Worm (Caenorhabditis elegans) whole organism, L3 larva: ENCODE data around the gene F09G8.7.

Source experiments
- R02D3.7 ChIP-seq: fragments of 150-350 bp; optimal IDR thresholded peaks from 2 replicates; lab custom pipeline; 2014; ENCODE audit warnings: missing biosample characterization, missing genetic modification characterization
- ZK546.5 ChIP-seq: sonication (generic microtip); optimal IDR thresholded peaks from 2 replicates; lab custom pipeline; 2017; ENCODE audit warnings: missing biosample characterization, missing genetic modification characterization
- aly-2 ChIP-seq: fragments of 150-350 bp; optimal IDR thresholded peaks from 2 replicates; lab custom pipeline; 2014; ENCODE audit warnings: missing biosample characterization, missing genetic modification characterization
- ama-1 ChIP-seq: fragments of 150-350 bp; optimal IDR thresholded peaks from 2 replicates; lab custom pipeline; 2018
- ceh-16 ChIP-seq: sonication (generic microtip); optimal IDR thresholded peaks from 2 replicates; lab custom pipeline; 2017; ENCODE audit warnings: missing biosample characterization, missing genetic modification characterization
- ceh-28 ChIP-seq: fragments of 150-350 bp; optimal IDR thresholded peaks from 2 replicates; lab custom pipeline; 2014; ENCODE audit warnings: missing biosample characterization, missing genetic modification reagents, missing genetic modification characterization
- ceh-82 ChIP-seq: fragments of 150-350 bp; optimal IDR thresholded peaks from 2 replicates; lab custom pipeline; 2014; ENCODE audit warnings: missing biosample characterization, missing genetic modification characterization
- ceh-9 ChIP-seq: sonication (generic microtip); optimal IDR thresholded peaks from 2 replicates; lab custom pipeline; 2018; ENCODE audit warnings: missing biosample characterization, missing genetic modification characterization
- daf-12 ChIP-seq: fragments of 150-350 bp; optimal IDR thresholded peaks from 2 replicates; lab custom pipeline; 2014; ENCODE audit warnings: missing biosample characterization, missing genetic modification reagents, missing genetic modification characterization
- egl-27 ChIP-seq: sonication (generic microtip); optimal IDR thresholded peaks from 4 replicates; lab custom pipeline; 2017; ENCODE audit warnings: missing biosample characterization, missing genetic modification reagents, missing genetic modification characterization
- egl-5 ChIP-seq: fragments of 150-350 bp; optimal IDR thresholded peaks from 2 replicates; lab custom pipeline; 2017; ENCODE audit warnings: missing biosample characterization, missing genetic modification reagents, missing genetic modification characterization, inconsistent platforms
- elt-1 ChIP-seq: fragments of 150-350 bp; optimal IDR thresholded peaks from 2 replicates; lab custom pipeline; 2014; ENCODE audit warnings: missing biosample characterization, missing genetic modification characterization
- elt-2 ChIP-seq: sonication (generic microtip); optimal IDR thresholded peaks from 2 replicates; lab custom pipeline; 2016; ENCODE audit warnings: missing genetic modification reagents, mild to moderate bottlenecking, missing genetic modification characterization, missing compliant biosample characterization
- elt-3 ChIP-seq, 3 experiments: fragments of 150-350 bp in 1 of 3; sonication (generic microtip) in 2 of 3; optimal IDR thresholded peaks; 2 replicates in 2 of 3; 4 replicates in 1 of 3; lab custom pipeline; 2014 to 2017; ENCODE audit warnings: missing biosample characterization in 3 of 3, missing genetic modification characterization in 3 of 3
- eor-1 ChIP-seq, 2 experiments: fragments of 150-350 bp; optimal IDR thresholded peaks; 2 replicates each; lab custom pipeline; 2014 to 2018; ENCODE audit warnings: missing biosample characterization in 2 of 2, missing genetic modification characterization in 2 of 2
- fkh-10 ChIP-seq: sonication (generic microtip); optimal IDR thresholded peaks from 2 replicates; lab custom pipeline; 2017; ENCODE audit warnings: missing biosample characterization, missing genetic modification reagents, missing genetic modification characterization
- fkh-2 ChIP-seq: fragments of 150-350 bp; optimal IDR thresholded peaks from 2 replicates; lab custom pipeline; 2014; ENCODE audit warnings: missing biosample characterization, missing genetic modification reagents, missing genetic modification characterization
- fos-1 ChIP-seq: fragments of 150-350 bp; optimal IDR thresholded peaks from 2 replicates; lab custom pipeline; 2014; ENCODE audit warnings: missing biosample characterization, missing genetic modification characterization
- hmg-11 ChIP-seq: sonication (generic microtip); optimal IDR thresholded peaks from 2 replicates; lab custom pipeline; 2016; ENCODE audit warnings: missing genetic modification characterization, missing compliant biosample characterization
- jun-1 ChIP-seq: fragments of 150-350 bp; optimal IDR thresholded peaks from 2 replicates; lab custom pipeline; 2014; ENCODE audit warnings: missing biosample characterization, missing genetic modification reagents, missing genetic modification characterization
- lin-15B ChIP-seq: fragments of 150-350 bp; optimal IDR thresholded peaks from 2 replicates; lab custom pipeline; 2014; ENCODE audit warnings: missing biosample characterization, missing genetic modification characterization
- lin-39 ChIP-seq: fragments of 150-350 bp; optimal IDR thresholded peaks from 2 replicates; lab custom pipeline; 2018; ENCODE audit warnings: missing biosample characterization, missing genetic modification reagents, missing genetic modification characterization
- lsy-12 ChIP-seq: sonication (generic microtip); optimal IDR thresholded peaks from 2 replicates; lab custom pipeline; 2016; ENCODE audit warnings: mild to moderate bottlenecking, missing genetic modification characterization, missing compliant biosample characterization
- mdl-1 ChIP-seq: fragments of 150-350 bp; optimal IDR thresholded peaks from 2 replicates; lab custom pipeline; 2014; ENCODE audit warnings: missing biosample characterization, missing genetic modification characterization
- mml-1 ChIP-seq: fragments of 150-350 bp; sonication (generic microtip); optimal IDR thresholded peaks from 3 replicates; lab custom pipeline; 2014; ENCODE audit warnings: missing biosample characterization, missing genetic modification characterization
- nfya-1 ChIP-seq: sonication (generic microtip); optimal IDR thresholded peaks from 2 replicates; lab custom pipeline; 2017; ENCODE audit warnings: missing genetic modification characterization, mild to moderate bottlenecking, missing compliant biosample characterization, antibody characterized with exemption, moderate library complexity; ENCODE audit not compliant: insufficient read depth
- nhr-11 ChIP-seq: fragments of 150-350 bp; optimal IDR thresholded peaks from 2 replicates; lab custom pipeline; 2014; ENCODE audit warnings: missing biosample characterization, missing genetic modification characterization
- nhr-12 ChIP-seq: fragments of 150-350 bp; optimal IDR thresholded peaks from 2 replicates; lab custom pipeline; 2014; ENCODE audit warnings: missing biosample characterization, missing genetic modification characterization
- nhr-23 ChIP-seq: fragments of 150-350 bp; optimal IDR thresholded peaks from 2 replicates; lab custom pipeline; 2014; ENCODE audit warnings: missing biosample characterization, missing genetic modification reagents, missing genetic modification characterization
- nhr-237 ChIP-seq: fragments of 150-350 bp; optimal IDR thresholded peaks from 2 replicates; lab custom pipeline; 2014; ENCODE audit warnings: missing biosample characterization, missing genetic modification characterization
- nhr-25 ChIP-seq: sonication (generic microtip); optimal IDR thresholded peaks from 2 replicates; lab custom pipeline; 2017; ENCODE audit warnings: missing biosample characterization, missing genetic modification characterization
- nhr-28 ChIP-seq: fragments of 150-350 bp; optimal IDR thresholded peaks from 2 replicates; lab custom pipeline; 2014; ENCODE audit warnings: missing biosample characterization, missing genetic modification characterization
- nhr-43 ChIP-seq: sonication (generic microtip); optimal IDR thresholded peaks from 2 replicates; lab custom pipeline; 2016; ENCODE audit warnings: mild to moderate bottlenecking, missing genetic modification characterization, missing compliant biosample characterization; ENCODE audit not compliant: poor library complexity, severe bottlenecking
- nhr-67 ChIP-seq: fragments of 150-350 bp; optimal IDR thresholded peaks from 2 replicates; lab custom pipeline; 2014; ENCODE audit warnings: missing biosample characterization, missing genetic modification characterization
- pha-4 ChIP-seq: fragments of 150-350 bp; optimal IDR thresholded peaks from 2 replicates; lab custom pipeline; 2014; ENCODE audit warnings: missing biosample characterization, missing genetic modification reagents, missing genetic modification characterization
- pqm-1 ChIP-seq: fragments of 150-350 bp; optimal IDR thresholded peaks from 2 replicates; lab custom pipeline; 2017; ENCODE audit warnings: missing biosample characterization, missing genetic modification characterization, inconsistent platforms
- sea-2 ChIP-seq: fragments of 150-350 bp; sonication (generic microtip); optimal IDR thresholded peaks from 4 replicates; lab custom pipeline; 2014; ENCODE audit warnings: missing biosample characterization, missing genetic modification reagents, missing genetic modification characterization
- skn-1 ChIP-seq: fragments of 150-350 bp; optimal IDR thresholded peaks from 2 replicates; lab custom pipeline; 2014; ENCODE audit warnings: missing biosample characterization, missing genetic modification characterization
- snpc-4 ChIP-seq: fragments of 150-350 bp; optimal IDR thresholded peaks from 2 replicates; lab custom pipeline; 2014; ENCODE audit warnings: missing biosample characterization, missing genetic modification characterization
- tbx-2 ChIP-seq: sonication (generic microtip); optimal IDR thresholded peaks from 2 replicates; lab custom pipeline; 2016; ENCODE audit warnings: mild to moderate bottlenecking, missing genetic modification characterization, missing compliant biosample characterization
- unc-62 ChIP-seq: fragments of 150-350 bp; sonication (generic microtip); optimal IDR thresholded peaks from 4 replicates; lab custom pipeline; 2014; ENCODE audit warnings: missing biosample characterization, missing genetic modification reagents, missing genetic modification characterization
- zag-1 ChIP-seq: fragments of 150-350 bp; optimal IDR thresholded peaks from 2 replicates; lab custom pipeline; 2014; ENCODE audit warnings: missing biosample characterization, missing genetic modification characterization
- ztf-4 ChIP-seq: fragments of 150-350 bp; optimal IDR thresholded peaks from 2 replicates; lab custom pipeline; 2014; ENCODE audit warnings: missing biosample characterization, missing genetic modification characterization

The F09G8.7 gene

ce11 chrIII:8229480-8229879 lies 38.7 kb downstream of the F09G8.7 start:
- TF ChIP-seq aly-2 (tag; lab: Kevin White, UChicago), result no peak
- peak; percentile 32 for TF ChIP-seq nhr-11 (tag; lab: Kevin White, UChicago)
- peak; percentile 12 for TF ChIP-seq nfya-1 (tag; lab: Kevin White, UChicago)
- TF ChIP-seq, all 47 proteins: peak for 2

- no peak for TF ChIP-seq elt-1
- TF ChIP-seq unc-62, result no peak
- TF ChIP-seq nhr-25 (tag; lab: Kevin White, UChicago), result peak; percentile 48
- TF ChIP-seq fos-1 (tag; lab: Kevin White, UChicago), result no peak
- TF ChIP-seq egl-5, result peak; percentile 25
- peak; percentile 2 for TF ChIP-seq nhr-23 (tag; lab: Kevin White, UChicago)
- TF ChIP-seq skn-1 (tag; lab: Kevin White, UChicago), result no peak
- TF ChIP-seq nhr-12 (tag; lab: Kevin White, UChicago), result no peak
- TF ChIP-seq, all 47 proteins: peak for 3
Measured at ce11 chrIII:8228916-8229315, 39.2 kb downstream of the F09G8.7 start.

- TF ChIP-seq jun-1 (peak; percentile 93), sea-2 (GFP tag; lab: Kevin White, UChicago) (no peak), tbx-2 (tag; lab: Kevin White, UChicago) (peak; percentile 20), lin-15B (peak; percentile 73), unc-62 (peak; percentile 38), ceh-16 (tag; lab: Kevin White, UChicago) (no peak), mml-1 (tag; lab: Kevin White, UChicago) (no peak), ztf-4 (tag; lab: Kevin White, UChicago) (peak; percentile 12), fkh-2 (tag; lab: Kevin White, UChicago) (no peak), pqm-1 (tag; lab: Kevin White, UChicago) (peak; percentile 55), elt-2 (peak; percentile 66), nhr-25 (tag; lab: Kevin White, UChicago) (peak; percentile 26), zag-1 (tag; lab: Kevin White, UChicago) (no peak), ceh-9 (tag; lab: Kevin White, UChicago) (no peak), nfya-1 (tag; lab: Kevin White, UChicago) (peak; percentile 92), ceh-28 (tag; lab: Kevin White, UChicago) (peak; percentile 33), hmg-11 (tag; lab: Kevin White, UChicago) (peak; percentile 94), lin-39 (tag; lab: Kevin White, UChicago) (peak; percentile 64), nhr-23 (tag; lab: Kevin White, UChicago) (peak; percentile 52), egl-5 (peak; percentile 84), pha-4 (tag; lab: Kevin White, UChicago) (peak; percentile 87), eor-1 (tag; optimal IDR thresholded peaks at IDR 0.05; lab: Kevin White, UChicago) (no peak), nhr-43 (peak; percentile 63), ama-1 (no peak), ZK546.5 (tag; lab: Kevin White, UChicago) (no peak), snpc-4 (tag; lab: Kevin White, UChicago) (peak; percentile 64), lsy-12 (peak; percentile 74), R02D3.7 (tag; lab: Kevin White, UChicago) (peak; percentile 33), fkh-10 (GFP tag; lab: Kevin White, UChicago) (peak; percentile 47), elt-1 (peak; percentile 36), mdl-1 (peak; percentile 59)
Measured at ce11 chrIII:8227511-8227910, 40.6 kb downstream of the F09G8.7 start, which contains the start of gene fbxl-1. Gene fbxl-1, plus strand, starts transcription at chrIII:8227830.

ce11 chrIII:8226178-8226577 lies 42.0 kb downstream of the F09G8.7 start, which contains the start of gene rfs-1:
Gene rfs-1, plus strand, starts transcription at chrIII:8226478.
- TF ChIP-seq hmg-11 (tag; lab: Kevin White, UChicago) (no peak), ztf-4 (tag; lab: Kevin White, UChicago) (no peak), nhr-23 (tag; lab: Kevin White, UChicago) (no peak)

ce11 chrIII:8224769-8225168 lies 43.4 kb downstream of the F09G8.7 start, which contains the start of gene mob-4:
Gene mob-4, plus strand, starts transcription at chrIII:8225097.
- TF ChIP-seq daf-12 (tag; lab: Kevin White, UChicago) (no peak), ceh-9 (tag; lab: Kevin White, UChicago) (no peak), nfya-1 (tag; lab: Kevin White, UChicago) (peak; percentile 11), nhr-28 (tag; lab: Kevin White, UChicago) (no peak), zag-1 (tag; lab: Kevin White, UChicago) (no peak), nhr-67 (tag; lab: Kevin White, UChicago) (no peak), elt-3 (tag; optimal IDR thresholded peaks at IDR 0.05; lab: Kevin White, UChicago) (no peak), egl-5 (peak; percentile 1), elt-1 (no peak), sea-2 (GFP tag; lab: Kevin White, UChicago) (no peak), R02D3.7 (tag; lab: Kevin White, UChicago) (no peak), ama-1 (no peak), nhr-237 (tag; lab: Kevin White, UChicago) (no peak), lin-15B (peak; percentile 57), mdl-1 (no peak), snpc-4 (tag; lab: Kevin White, UChicago) (no peak), ZK546.5 (tag; lab: Kevin White, UChicago) (no peak), fkh-2 (tag; lab: Kevin White, UChicago) (no peak), egl-27 (no peak), ceh-82 (tag; lab: Kevin White, UChicago) (no peak), ceh-28 (tag; lab: Kevin White, UChicago) (no peak), pha-4 (tag; lab: Kevin White, UChicago) (peak; percentile 22), nhr-23 (tag; lab: Kevin White, UChicago) (no peak), fos-1 (tag; lab: Kevin White, UChicago) (no peak), hmg-11 (tag; lab: Kevin White, UChicago) (peak; percentile 41)
